Fruit fly (Drosophila melanogaster): ENCODE measurements around the gene cv.

Gene cv

DNA sequence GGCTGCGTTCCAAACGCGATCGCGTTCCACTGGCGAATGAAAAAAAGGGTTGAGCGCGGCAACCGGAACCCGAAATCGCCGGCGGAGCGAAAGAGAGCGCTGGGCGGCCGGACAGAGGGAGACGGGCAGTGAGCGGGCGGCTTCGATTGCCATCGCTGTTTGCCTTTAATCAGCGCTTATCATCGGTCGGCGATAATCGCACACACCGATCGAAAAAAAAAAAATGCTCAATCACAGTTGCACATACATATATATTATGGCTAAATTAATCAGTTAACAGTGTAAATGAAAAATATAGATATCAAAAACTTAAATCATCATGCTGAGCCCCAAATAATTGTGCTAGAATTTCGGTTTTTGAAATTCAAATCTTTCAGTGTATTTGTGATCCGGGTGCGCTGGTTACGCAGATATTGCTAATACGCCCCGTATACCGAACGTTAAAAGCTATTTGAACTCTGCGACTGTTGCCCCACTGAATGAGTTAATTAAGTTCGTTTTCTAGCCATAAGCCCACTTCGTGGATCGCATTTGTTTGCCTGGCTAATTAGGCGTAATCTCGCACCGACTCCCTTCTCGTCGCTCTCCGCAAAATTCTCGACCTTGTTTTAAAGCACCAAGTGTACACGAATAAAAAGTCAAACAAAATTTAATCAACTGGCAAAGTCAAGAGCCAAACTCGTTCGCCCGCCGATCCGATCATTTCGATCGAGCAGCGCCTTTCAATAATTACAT lies 28.1 kb downstream of the cv start, which contains the start of gene CG33080 (continued):
- TF ChIP-seq Drgx (GFP tag; IDR thresholded peaks at IDR 0.05) (no peak), CG30431 (GFP tag; optimal IDR thresholded peaks at IDR 0.05) (no peak), Adf1 (GFP tag; IDR thresholded peaks at IDR 0.05) (0 out of 2 replicates have a peak, but pooled peaks have one; percentile 8), slou (GFP tag; optimal IDR thresholded peaks at IDR 0.05) (no peak), sd (tag; optimal IDR thresholded peaks at IDR 0.05) (no peak), GATAe (GFP tag; conservative IDR thresholded peaks at IDR 0.05) (0 out of 2 replicates have a peak, but pooled peaks have one; percentile 19), vfl (GFP tag; optimal IDR thresholded peaks at IDR 0.05) (no peak), Ets65A (GFP tag) (no peak), TFAM (GFP tag; optimal IDR thresholded peaks at IDR 0.05) (no peak), CG42726 (GFP tag; IDR thresholded peaks at IDR 0.05; ENCODE audit: partially characterized antibody) (no peak), CG34422 (GFP tag; IDR thresholded peaks at IDR 0.05) (no peak), dan (GFP tag; IDR thresholded peaks at IDR 0.05) (no peak), CoRest (tag; optimal IDR thresholded peaks at IDR 0.05) (no peak), Ptx1 (GFP tag; IDR thresholded peaks at IDR 0.05) (peak; percentile 53), Atf-2 (GFP tag; optimal IDR thresholded peaks at IDR 0.05) (no peak), YL-1 (GFP tag; optimal IDR thresholded peaks at IDR 0.05) (no peak), p53 (GFP tag; optimal IDR thresholded peaks at IDR 0.05) (no peak), pum (GFP tag; optimal IDR thresholded peaks at IDR 0.05) (no peak), CG12299 (tag; optimal IDR thresholded peaks at IDR 0.05) (no peak), ap (GFP tag; IDR thresholded peaks at IDR 0.05) (no peak), Usf (GFP tag; optimal IDR thresholded peaks at IDR 0.05) (no peak), tap (tag; optimal IDR thresholded peaks at IDR 0.05) (no peak), maf-S (GFP tag; optimal IDR thresholded peaks at IDR 0.05) (no peak), Deaf1 (tag; optimal IDR thresholded peaks at IDR 0.05) (no peak), CG1792 (GFP tag; optimal IDR thresholded peaks at IDR 0.05) (no peak), Rfx (GFP tag; IDR thresholded peaks at IDR 0.05) (peak; percentile 64), Doc2 (GFP tag; IDR thresholded peaks at IDR 0.05) (no peak), B-H1 (GFP tag; IDR thresholded peaks at IDR 0.05) (no peak), zfh2 (GFP tag; optimal IDR thresholded peaks at IDR 0.05) (no peak), zfh1 (GFP tag; IDR thresholded peaks at IDR 0.05) (no peak; the same call in 2 of the 3 replicates), CG1024 (GFP tag; IDR thresholded peaks at IDR 0.05) (no peak), hbn (GFP tag; IDR thresholded peaks at IDR 0.05; ENCODE audit: partially characterized antibody) (no peak), sens (GFP tag) (no peak), HLHmδ (GFP tag; optimal IDR thresholded peaks at IDR 0.05) (no peak), CG17328 (GFP tag; IDR thresholded peaks at IDR 0.05) (no peak), CG13123 (GFP tag; optimal IDR thresholded peaks at IDR 0.05) (no peak), gem (tag; optimal IDR thresholded peaks at IDR 0.05) (peak; percentile 25), ttk (GFP tag; IDR thresholded peaks at IDR 0.05) (no peak), mld (GFP tag; IDR thresholded peaks at IDR 0.05; ENCODE audit: partially characterized antibody) (no peak), CG16779 (GFP tag; IDR thresholded peaks at IDR 0.05) (no peak), D19A (tag; optimal IDR thresholded peaks at IDR 0.05) (no peak), Xbp1 (GFP tag; optimal IDR thresholded peaks at IDR 0.05) (no peak), CG12104 (GFP tag; optimal IDR thresholded peaks at IDR 0.05) (no peak), danr (GFP tag; IDR thresholded peaks at IDR 0.05) (0 out of 2 replicates have a peak, but pooled peaks have one; percentile 7), dysf (GFP tag; IDR thresholded peaks at IDR 0.05) (peak; percentile 46; the same call in 2 of the 3 replicates), Ada2b (GFP tag; IDR thresholded peaks at IDR 0.05) (no peak), Vsx1 (GFP tag; optimal IDR thresholded peaks at IDR 0.05) (peak; percentile 75), Fer1 (GFP tag; optimal IDR thresholded peaks at IDR 0.05) (no peak), CG12942 (GFP tag; optimal IDR thresholded peaks at IDR 0.05) (no peak), CG16863 (GFP tag; optimal IDR thresholded peaks at IDR 0.05) (no peak), CG11723 (GFP tag; optimal IDR thresholded peaks at IDR 0.05) (no peak), CG10267 (tag; optimal IDR thresholded peaks at IDR 0.05) (no peak)
